Fruit fly (Drosophila melanogaster) whole organism, embryonic: ENCODE results near the gene brat.

Experiments
- BtbVII ChIP-seq: fragments of 200-800 bp; sonication (Bioruptor generic); optimal IDR thresholded peaks from 3 replicates; lab custom pipeline; 2017; ENCODE audit warnings: missing biosample characterization, mild to moderate bottlenecking, missing genetic modification characterization
- CG13123 ChIP-seq: fragments of 200-800 bp; sonication (Bioruptor generic); optimal IDR thresholded peaks from 2 replicates; lab custom pipeline; 2016; ENCODE audit warnings: missing biosample characterization, missing genetic modification characterization
- CG13624 ChIP-seq: fragments of 200-800 bp; sonication (Bioruptor generic); optimal IDR thresholded peaks from 2 replicates; lab custom pipeline; 2016; ENCODE audit warnings: missing biosample characterization, missing genetic modification characterization
- CG14014 ChIP-seq: fragments of 200-800 bp; sonication (Bioruptor generic); IDR thresholded peaks from 2 replicates; pipeline ENCODE4 v1.3.6; 2022; ENCODE audit warnings: missing biosample characterization, missing genetic modification characterization
- CG1647 ChIP-seq: fragments of 200-800 bp; sonication (Bioruptor generic); optimal IDR thresholded peaks from 3 replicates; lab custom pipeline; 2016; ENCODE audit warnings: missing biosample characterization, missing genetic modification characterization
- CG30431 ChIP-seq: fragments of 200-800 bp; sonication (Bioruptor generic); optimal IDR thresholded peaks from 2 replicates; lab custom pipeline; 2017; ENCODE audit warnings: missing biosample characterization, missing genetic modification characterization
- CG3838 ChIP-seq: fragments of 200-800 bp; sonication (Bioruptor generic); optimal IDR thresholded peaks from 3 replicates; lab custom pipeline; 2016; ENCODE audit warnings: missing biosample characterization, missing genetic modification characterization
- CG3847 ChIP-seq: fragments of 200-800 bp; sonication (Bioruptor generic); IDR thresholded peaks from 2 replicates; pipeline ENCODE4 v1.3.6; 2022; ENCODE audit warnings: missing biosample characterization, missing genetic modification characterization
- CG5953 ChIP-seq: fragments of 200-800 bp; sonication (Bioruptor generic); IDR thresholded peaks from 2 replicates; pipeline ENCODE4 v1.3.6; 2022; ENCODE audit warnings: missing biosample characterization, missing genetic modification characterization
- CG6683 ChIP-seq: fragments of 200-800 bp; sonication (Bioruptor generic); optimal IDR thresholded peaks from 2 replicates; lab custom pipeline; 2017; ENCODE audit warnings: missing biosample characterization, mild to moderate bottlenecking, missing genetic modification characterization, missing genetic modification reagents
- CG6813 ChIP-seq: fragments of 200-800 bp; sonication (Bioruptor generic); optimal IDR thresholded peaks from 2 replicates; lab custom pipeline; 2017; ENCODE audit warnings: missing biosample characterization, missing genetic modification characterization, mild to moderate bottlenecking, moderate library complexity, missing genetic modification reagents
- CG7745 ChIP-seq: fragments of 200-800 bp; sonication (Bioruptor generic); optimal IDR thresholded peaks from 2 replicates; lab custom pipeline; 2018; ENCODE audit warnings: missing biosample characterization, mild to moderate bottlenecking, missing genetic modification characterization, moderate library complexity
- CG8359 ChIP-seq: fragments of 200-800 bp; sonication (Bioruptor generic); optimal IDR thresholded peaks from 2 replicates; lab custom pipeline; 2017; ENCODE audit warnings: missing biosample characterization, mild to moderate bottlenecking, missing genetic modification characterization, borderline replicate concordance
- CG8765 ChIP-seq: fragments of 200-800 bp; sonication (Bioruptor generic); IDR thresholded peaks from 2 replicates; pipeline ENCODE4 v1.3.6; 2022; ENCODE audit warnings: missing biosample characterization, missing genetic modification characterization
- CG9215 ChIP-seq: fragments of 200-800 bp; sonication (Bioruptor generic); IDR thresholded peaks from 2 replicates; pipeline ENCODE4 v1.3.6; 2022; ENCODE audit warnings: missing biosample characterization, missing genetic modification characterization
- CG9932 ChIP-seq: fragments of 200-800 bp; sonication (Bioruptor generic); IDR thresholded peaks from 2 replicates; pipeline ENCODE4 v1.3.6; 2022; ENCODE audit warnings: missing biosample characterization, missing genetic modification characterization
- CHES-1-like ChIP-seq: fragments of 200-800 bp; sonication (Bioruptor generic); optimal IDR thresholded peaks from 2 replicates; lab custom pipeline; 2016; ENCODE audit warnings: missing biosample characterization, missing genetic modification characterization
- CoRest ChIP-seq: fragments of 200-800 bp; sonication (Bioruptor generic); optimal IDR thresholded peaks from 3 replicates; lab custom pipeline; 2018; ENCODE audit warnings: missing biosample characterization, mild to moderate bottlenecking, missing genetic modification characterization, moderate library complexity
- Drgx ChIP-seq: fragments of 200-800 bp; sonication (Bioruptor generic); IDR thresholded peaks from 2 replicates; pipeline ENCODE4 v1.3.6; 2022; ENCODE audit warnings: missing biosample characterization, missing genetic modification characterization
- Eip74EF ChIP-seq, 2 experiments: fragments of 200-800 bp in 1 of 2; fragments of >200 bp in 1 of 2; sonication (Bioruptor generic) in 1 of 2; optimal IDR thresholded peaks; 2 replicates each; lab custom pipeline; 2017 to 2019; ENCODE audit warnings: missing biosample characterization in 2 of 2, missing genetic modification characterization in 2 of 2, mild to moderate bottlenecking in 1 of 2, moderate library complexity in 1 of 2
- H15 ChIP-seq: fragments of 200-800 bp; sonication (Bioruptor generic); IDR thresholded peaks from 3 replicates; pipeline ENCODE4 v1.3.6; 2022; ENCODE audit warnings: missing biosample characterization, missing genetic modification characterization
- HHEX ChIP-seq: fragments of 200-800 bp; sonication (Bioruptor generic); optimal IDR thresholded peaks from 3 replicates; lab custom pipeline; 2017; ENCODE audit warnings: missing biosample characterization, mild to moderate bottlenecking, missing genetic modification characterization, missing genetic modification reagents
- Hand ChIP-seq: fragments of 200-800 bp; sonication (Bioruptor generic); optimal IDR thresholded peaks from 2 replicates; lab custom pipeline; 2017; ENCODE audit warnings: mild to moderate bottlenecking, missing biosample characterization, missing genetic modification reagents, missing genetic modification characterization
- Hmx ChIP-seq: fragments of 200-800 bp; sonication (Bioruptor generic); optimal IDR thresholded peaks from 2 replicates; lab custom pipeline; 2016; ENCODE audit warnings: missing biosample characterization, missing genetic modification characterization
- Lhr ChIP-seq: fragments of 200-800 bp; sonication (Bioruptor generic); optimal IDR thresholded peaks from 3 replicates; lab custom pipeline; 2017; ENCODE audit warnings: mild to moderate bottlenecking, missing biosample characterization, missing genetic modification reagents, missing genetic modification characterization
- Sin3A ChIP-seq: fragments of >200 bp; optimal IDR thresholded peaks from 2 replicates; lab custom pipeline; 2018
- Sox100B ChIP-seq: fragments of 200-800 bp; sonication (Bioruptor generic); optimal IDR thresholded peaks from 3 replicates; lab custom pipeline; 2018; ENCODE audit warnings: missing biosample characterization, mild to moderate bottlenecking, missing genetic modification characterization
- TFAM ChIP-seq: fragments of 200-800 bp; sonication (Bioruptor generic); optimal IDR thresholded peaks from 2 replicates; lab custom pipeline; 2017; ENCODE audit warnings: missing biosample characterization, missing genetic modification characterization, inconsistent platforms
- bab2 ChIP-seq: fragments of 200-800 bp; sonication (Bioruptor generic); optimal IDR thresholded peaks from 2 replicates; lab custom pipeline; 2016; ENCODE audit warnings: missing biosample characterization, missing genetic modification characterization
- cg ChIP-seq: fragments of 200-800 bp; sonication (Bioruptor generic); optimal IDR thresholded peaks from 3 replicates; lab custom pipeline; 2019; ENCODE audit warnings: missing biosample characterization, mild to moderate bottlenecking, missing genetic modification characterization, moderate library complexity
- chn ChIP-seq: fragments of 200-800 bp; sonication (Bioruptor generic); optimal IDR thresholded peaks from 2 replicates; lab custom pipeline; 2016; ENCODE audit warnings: missing biosample characterization, missing genetic modification characterization
- crol ChIP-seq: fragments of 200-800 bp; sonication (Bioruptor generic); IDR thresholded peaks from 2 replicates; pipeline ENCODE4 v1.3.6; 2022; ENCODE audit warnings: missing biosample characterization, missing genetic modification characterization
- dan ChIP-seq: fragments of 200-800 bp; sonication (Bioruptor generic); IDR thresholded peaks from 2 replicates; pipeline ENCODE4 v1.3.6; 2022; ENCODE audit warnings: missing biosample characterization, missing genetic modification characterization
- dmrt99B ChIP-seq: fragments of 200-800 bp; sonication (Bioruptor generic); optimal IDR thresholded peaks from 2 replicates; lab custom pipeline; 2018; ENCODE audit warnings: missing biosample characterization, mild to moderate bottlenecking, missing genetic modification characterization, moderate library complexity
- dpn ChIP-seq, 2 experiments: fragments of 200-800 bp; sonication (Bioruptor generic); optimal IDR thresholded peaks; 3 replicates each; lab custom pipeline; 2016; ENCODE audit warnings: missing biosample characterization in 2 of 2, missing genetic modification characterization in 2 of 2
- emc ChIP-seq: fragments of 200-800 bp; sonication (Bioruptor generic); optimal IDR thresholded peaks from 2 replicates; lab custom pipeline; 2016; ENCODE audit warnings: missing biosample characterization, missing genetic modification characterization
- esg ChIP-seq: fragments of 200-800 bp; sonication (Bioruptor generic); conservative IDR thresholded peaks from 2 replicates; pipeline ENCODE4 v1.3.6; 2022; ENCODE audit warnings: missing biosample characterization, missing genetic modification characterization
- fd64A ChIP-seq: fragments of 200-800 bp; sonication (Bioruptor generic); optimal IDR thresholded peaks from 3 replicates; lab custom pipeline; 2018; ENCODE audit warnings: missing biosample characterization, mild to moderate bottlenecking, missing genetic modification characterization
- ftz-f1 ChIP-seq: fragments of 200-800 bp; sonication (Bioruptor generic); optimal IDR thresholded peaks from 2 replicates; lab custom pipeline; 2016; ENCODE audit warnings: missing biosample characterization, missing genetic modification characterization
- grau ChIP-seq: fragments of 200-800 bp; optimal IDR thresholded peaks from 3 replicates; lab custom pipeline; 2019; ENCODE audit warnings: missing biosample characterization, mild to moderate bottlenecking, missing genetic modification characterization, moderate library complexity
- gsb ChIP-seq: fragments of 200-800 bp; sonication (Bioruptor generic); IDR thresholded peaks from 2 replicates; pipeline ENCODE4 v1.3.6; 2022; ENCODE audit warnings: missing biosample characterization, missing genetic modification characterization
- jumu ChIP-seq: fragments of 200-800 bp; sonication (Bioruptor generic); optimal IDR thresholded peaks from 3 replicates; lab custom pipeline; 2016; ENCODE audit warnings: missing biosample characterization, missing genetic modification characterization
- kay ChIP-seq: fragments of 200-800 bp; sonication (Bioruptor generic); optimal IDR thresholded peaks from 2 replicates; lab custom pipeline; 2016; ENCODE audit warnings: missing biosample characterization, missing genetic modification characterization
- ken ChIP-seq: fragments of 200-800 bp; sonication (Bioruptor generic); IDR thresholded peaks from 3 replicates; pipeline ENCODE4 v1.3.6; 2022; ENCODE audit warnings: missing biosample characterization, missing genetic modification characterization
- lbe ChIP-seq: fragments of 200-800 bp; sonication (Bioruptor generic); optimal IDR thresholded peaks from 2 replicates; lab custom pipeline; 2016; ENCODE audit warnings: missing biosample characterization, mild to moderate bottlenecking, missing genetic modification characterization
- pb ChIP-seq: fragments of 200-800 bp; sonication (Bioruptor generic); optimal IDR thresholded peaks from 3 replicates; lab custom pipeline; 2016; ENCODE audit warnings: missing biosample characterization, missing genetic modification characterization
- pfk ChIP-seq: fragments of 200-800 bp; sonication (Bioruptor generic); optimal IDR thresholded peaks from 2 replicates; lab custom pipeline; 2018; ENCODE audit warnings: missing biosample characterization, mild to moderate bottlenecking, missing genetic modification characterization, moderate library complexity
- rib ChIP-seq: fragments of 200-800 bp; sonication (Bioruptor generic); IDR thresholded peaks from 2 replicates; pipeline ENCODE4 v1.3.6; 2022; ENCODE audit warnings: missing biosample characterization, missing genetic modification characterization
- scrt ChIP-seq: fragments of 200-800 bp; sonication (Bioruptor generic); optimal IDR thresholded peaks from 2 replicates; lab custom pipeline; 2018; ENCODE audit warnings: missing biosample characterization, mild to moderate bottlenecking, missing genetic modification characterization, moderate library complexity
- sens-2 ChIP-seq: fragments of 200-800 bp; sonication (Bioruptor generic); IDR thresholded peaks from 2 replicates; pipeline ENCODE4 v1.3.6; 2022; ENCODE audit warnings: missing biosample characterization, missing genetic modification characterization
- slbo ChIP-seq: fragments of 200-800 bp; sonication (Bioruptor generic); IDR thresholded peaks from 2 replicates; pipeline ENCODE4 v1.3.6; 2022; ENCODE audit warnings: missing biosample characterization, missing genetic modification characterization
- tup ChIP-seq: fragments of 200-800 bp; sonication (Bioruptor generic); optimal IDR thresholded peaks from 2 replicates; lab custom pipeline; 2016; ENCODE audit warnings: missing biosample characterization, mild to moderate bottlenecking, missing genetic modification characterization, moderate library complexity

brat gene

dm6 chr2L:19126888-19127287 is 6.7 kb upstream of the brat start (continued):
- TF ChIP-seq pb (GFP tag; lab: Kevin White, UChicago), result no peak
- TF ChIP-seq crol, result no peak
- TF ChIP-seq CG9215 (GFP tag; lab: Robert Waterston, UW), result peak; percentile 58
- peak; percentile 52 for TF ChIP-seq CG6683 (GFP tag; lab: Kevin White, UChicago)
- TF ChIP-seq chn (GFP tag; lab: Kevin White, UChicago), result no peak
- no peak for TF ChIP-seq CG7745
- TF ChIP-seq CG30431 (GFP tag; lab: Kevin White, UChicago), result peak; percentile 7
- TF ChIP-seq dan, result no peak
- no peak for TF ChIP-seq bab2 (GFP tag; lab: Kevin White, UChicago)
- peak; percentile 83 for TF ChIP-seq CG9932
- no peak for TF ChIP-seq emc (GFP tag; lab: Kevin White, UChicago)
- peak in 1 of 2 experiments; percentile 70 for TF ChIP-seq dpn (GFP tag; optimal IDR thresholded peaks at IDR 0.05; lab: Kevin White, UChicago)
- TF ChIP-seq CG1647, result no peak
- TF ChIP-seq slbo (GFP tag; lab: Robert Waterston, UW), result peak; percentile 65
- TF ChIP-seq kay (GFP tag; lab: Kevin White, UChicago), result no peak
- no peak for TF ChIP-seq tup (GFP tag; lab: Kevin White, UChicago)
- no peak for TF ChIP-seq ftz-f1 (GFP tag; lab: Kevin White, UChicago)
- TF ChIP-seq H15 (GFP tag; lab: Robert Waterston, UW), result no peak
- peak; percentile 43 for TF ChIP-seq lbe
- no peak for TF ChIP-seq Drgx (GFP tag; lab: Robert Waterston, UW)
- no peak for TF ChIP-seq CG8765 (GFP tag; lab: Robert Waterston, UW)
- no peak for TF ChIP-seq pfk (GFP tag; lab: Kevin White, UChicago)
- no peak for TF ChIP-seq TFAM (GFP tag; lab: Kevin White, UChicago)
- peak in 1 of 2 experiments; percentile 34 for TF ChIP-seq Eip74EF (GFP tag; optimal IDR thresholded peaks at IDR 0.05; lab: Kevin White, UChicago)
- TF ChIP-seq fd64A (GFP tag; lab: Kevin White, UChicago), result no peak
- peak; percentile 23 for TF ChIP-seq CG8359 (GFP tag; lab: Kevin White, UChicago)
- TF ChIP-seq ken (GFP tag; lab: Robert Waterston, UW), result no peak
- peak; percentile 35 for TF ChIP-seq CG13123
- TF ChIP-seq HHEX (GFP tag; lab: Kevin White, UChicago), result peak; percentile 42
- TF ChIP-seq jumu (GFP tag; lab: Kevin White, UChicago), result no peak
- no peak for TF ChIP-seq scrt (GFP tag; lab: Kevin White, UChicago)
- peak; percentile 23 for TF ChIP-seq Hand (GFP tag; lab: Kevin White, UChicago)
- no peak for TF ChIP-seq gsb (GFP tag; lab: Robert Waterston, UW)
- TF ChIP-seq sens-2, result no peak
- peak; percentile 40 for TF ChIP-seq BtbVII (GFP tag; lab: Kevin White, UChicago)
- TF ChIP-seq Sox100B (GFP tag; lab: Kevin White, UChicago), result no peak
- no peak for TF ChIP-seq CG3838
- TF ChIP-seq cg (GFP tag; lab: Kevin White, UChicago), result no peak
- no peak for TF ChIP-seq Sin3A (lab: Kevin White, UChicago)
- TF ChIP-seq grau, result peak; percentile 76
- TF ChIP-seq CG14014 (GFP tag; lab: Robert Waterston, UW), result 0 out of 2 replicates have a peak, but pooled peaks have one; percentile 34
- no peak for TF ChIP-seq rib (GFP tag; lab: Robert Waterston, UW)
- TF ChIP-seq dmrt99B (tag; lab: Kevin White, UChicago), result no peak
- TF ChIP-seq Lhr (GFP tag; lab: Kevin White, UChicago), result no peak
- no peak for TF ChIP-seq CG6813 (GFP tag; lab: Kevin White, UChicago)
- TF ChIP-seq CHES-1-like (GFP tag; lab: Kevin White, UChicago), result no peak
- peak; percentile 88 for TF ChIP-seq CoRest (tag; lab: Kevin White, UChicago)
- no peak for TF ChIP-seq Hmx (GFP tag; lab: Kevin White, UChicago)
- 0 out of 2 replicates have a peak, but pooled peaks have one; percentile 18 for TF ChIP-seq esg (GFP tag; lab: Robert Waterston, UW)
- peak; percentile 69 for TF ChIP-seq CG3847
- TF ChIP-seq CG13624, result no peak
- TF ChIP-seq CG5953 (GFP tag; lab: Robert Waterston, UW), result no peak
